Fruit fly (Drosophila melanogaster): ENCODE data around the gene Set8.

Set8 gene

DNA sequence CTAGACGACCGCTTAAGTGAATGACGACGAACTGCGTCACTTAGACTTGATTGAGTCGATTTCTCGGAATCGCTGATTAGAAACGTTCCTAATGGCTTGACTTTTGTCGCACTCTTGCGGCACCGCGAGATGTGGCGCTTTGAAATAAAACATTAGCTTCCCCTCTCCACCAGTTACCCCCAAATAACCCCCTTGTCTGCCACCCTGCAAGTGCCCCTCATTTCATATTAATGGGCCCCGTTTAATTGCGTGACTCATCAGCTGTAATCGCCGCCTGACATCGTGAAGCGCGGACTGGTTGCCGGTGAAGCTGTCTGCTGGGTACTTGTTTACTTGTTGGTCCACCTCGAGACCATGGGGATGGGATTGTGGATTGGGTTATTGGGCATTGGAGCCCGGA lies 48.3 kb downstream of the Set8 start (continued):
- TF ChIP-seq Sox100B (GFP tag; optimal IDR thresholded peaks at IDR 0.05) (no peak), abd-A (tag; optimal IDR thresholded peaks at IDR 0.05) (peak; percentile 58), CG31224 (GFP tag; IDR thresholded peaks at IDR 0.05) (no peak), CG2120 (GFP tag; optimal IDR thresholded peaks at IDR 0.05) (no peak), HmgZ (tag; optimal IDR thresholded peaks at IDR 0.05) (no peak), CG2202 (tag; optimal IDR thresholded peaks at IDR 0.05) (no peak), Drgx (GFP tag; IDR thresholded peaks at IDR 0.05) (no peak), Max (GFP tag; optimal IDR thresholded peaks at IDR 0.05) (no peak), Xbp1 (GFP tag; optimal IDR thresholded peaks at IDR 0.05) (no peak), CG6175 (GFP tag; IDR thresholded peaks at IDR 0.05) (peak; percentile 76; the same call in 1 of the 3 replicates), hb (GFP tag; IDR thresholded peaks at IDR 0.05; ENCODE audit: partially characterized antibody) (no peak), Dll (GFP tag; IDR thresholded peaks at IDR 0.05; ENCODE audit: partially characterized antibody) (no peak), CG1602 (GFP tag; optimal IDR thresholded peaks at IDR 0.05) (no peak), Chrac-16 (GFP tag; optimal IDR thresholded peaks at IDR 0.05) (no peak), CG34376 (GFP tag; optimal IDR thresholded peaks at IDR 0.05) (peak; percentile 37), CG43689 (GFP tag; IDR thresholded peaks at IDR 0.05) (no peak), CG14710 (tag; optimal IDR thresholded peaks at IDR 0.05) (no peak), CG13296 (GFP tag; optimal IDR thresholded peaks at IDR 0.05) (no peak), CG13894 (tag; optimal IDR thresholded peaks at IDR 0.05) (no peak), hth (optimal IDR thresholded peaks at IDR 0.05) (no peak), kay (GFP tag; optimal IDR thresholded peaks at IDR 0.05) (peak; percentile 51), Blimp-1 (GFP tag; optimal IDR thresholded peaks at IDR 0.05) (no peak), lola (GFP tag; optimal IDR thresholded peaks at IDR 0.05) (no peak), NfI (GFP tag; optimal IDR thresholded peaks at IDR 0.05) (no peak), CG32767 (GFP tag; IDR thresholded peaks at IDR 0.05) (no peak), ind (GFP tag; optimal IDR thresholded peaks at IDR 0.05) (no peak), Hr3 (GFP tag; optimal IDR thresholded peaks at IDR 0.05) (no peak), CG6791 (GFP tag; IDR thresholded peaks at IDR 0.05; ENCODE audit: partially characterized antibody) (no peak), seq (GFP tag; IDR thresholded peaks at IDR 0.05) (no peak), Hand (GFP tag; optimal IDR thresholded peaks at IDR 0.05) (no peak), CG8765 (GFP tag; IDR thresholded peaks at IDR 0.05) (no peak), chinmo (GFP tag; IDR thresholded peaks at IDR 0.05; ENCODE audit: partially characterized antibody) (0 out of 4 replicates have a peak, but pooled peaks have one; percentile 28), CG11504 (tag; optimal IDR thresholded peaks at IDR 0.05) (peak; percentile 28), CG16813 (GFP tag; IDR thresholded peaks at IDR 0.05; ENCODE audit: partially characterized antibody) (no peak), dysf (GFP tag; IDR thresholded peaks at IDR 0.05) (no peak), CG6765 (GFP tag; optimal IDR thresholded peaks at IDR 0.05) (no peak), disco-r (GFP tag; optimal IDR thresholded peaks at IDR 0.05) (no peak), ftz-f1 (GFP tag; optimal IDR thresholded peaks at IDR 0.05) (no peak), mam (GFP tag; optimal IDR thresholded peaks at IDR 0.05) (no peak), H2.0 (GFP tag; IDR thresholded peaks at IDR 0.05) (0 out of 2 replicates have a peak, but pooled peaks have one; percentile 4), crol (GFP tag; IDR thresholded peaks at IDR 0.05) (peak; percentile 79), Rfx (GFP tag; IDR thresholded peaks at IDR 0.05) (no peak), Awh (GFP tag; IDR thresholded peaks at IDR 0.05) (no peak; the same call in 1 of the 2 replicates), CG2199 (GFP tag; IDR thresholded peaks at IDR 0.05) (0 out of 3 replicates have a peak, but pooled peaks have one; percentile 18), CG2712 (tag; optimal IDR thresholded peaks at IDR 0.05) (no peak), Bgb (GFP tag; IDR thresholded peaks at IDR 0.05; ENCODE audit: partially characterized antibody) (no peak), CG3407 (GFP tag; optimal IDR thresholded peaks at IDR 0.05) (no peak), fu2 (GFP tag; optimal IDR thresholded peaks at IDR 0.05) (no peak), C15 (GFP tag; IDR thresholded peaks at IDR 0.05) (no peak), CG12769 (tag; optimal IDR thresholded peaks at IDR 0.05) (no peak), btn (GFP tag; optimal IDR thresholded peaks at IDR 0.05) (no peak)

Measured in whole organism, embryonic.